Worm (Caenorhabditis elegans): ENCODE measurements around the gene C33G8.2.

The C33G8.2 gene

DNA sequence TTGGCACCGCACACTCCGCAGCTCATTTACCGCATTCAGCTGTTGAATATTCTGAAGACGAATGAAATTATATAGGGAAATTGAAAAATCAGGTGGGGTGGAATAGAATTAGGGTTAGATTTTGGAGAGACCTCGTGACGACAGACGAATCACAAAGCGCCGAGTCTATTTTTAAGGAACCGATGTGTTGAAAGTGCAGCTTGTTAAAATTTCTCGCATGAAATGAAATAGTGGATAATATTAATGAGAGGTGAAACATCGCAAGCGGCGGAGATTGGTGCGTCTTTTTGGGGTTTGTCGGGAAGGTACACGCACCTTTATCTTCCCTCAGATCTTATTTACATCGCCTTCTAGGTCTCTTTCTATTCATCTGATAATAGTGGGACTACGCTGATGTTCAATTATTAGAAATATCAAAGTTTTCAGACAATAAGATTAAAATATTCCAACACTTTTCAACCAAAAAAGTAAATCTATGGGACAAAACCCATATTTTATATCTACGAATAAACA lies 19.9 kb upstream of the C33G8.2 start, which contains the start of gene nhr-140:
Gene nhr-140 (minus strand): TSS at position 51 of the 513 bp plus-strand sequence.
- peak; percentile 60 for TF ChIP-seq nhr-85 (tag)
- no peak for TF ChIP-seq nhr-12 (tag; optimal IDR thresholded peaks at IDR 0.05)
- TF ChIP-seq efl-1 (optimal IDR thresholded peaks at IDR 0.05) = no peak
- peak in 1 of 2 experiments; percentile 1 for TF ChIP-seq efl-1 (GFP tag; optimal IDR thresholded peaks at IDR 0.05 in 1 of 2)
- TF ChIP-seq elt-2 (tag; optimal IDR thresholded peaks at IDR 0.05) = no peak
- peak; percentile 21 for TF ChIP-seq fkh-8 (tag; optimal IDR thresholded peaks at IDR 0.05)
- no peak for TF ChIP-seq dpl-1 (GFP tag; optimal IDR thresholded peaks at IDR 0.05)
- TF ChIP-seq unc-98 (GFP tag; IDR thresholded peaks at IDR 0.05) = no peak

DNA sequence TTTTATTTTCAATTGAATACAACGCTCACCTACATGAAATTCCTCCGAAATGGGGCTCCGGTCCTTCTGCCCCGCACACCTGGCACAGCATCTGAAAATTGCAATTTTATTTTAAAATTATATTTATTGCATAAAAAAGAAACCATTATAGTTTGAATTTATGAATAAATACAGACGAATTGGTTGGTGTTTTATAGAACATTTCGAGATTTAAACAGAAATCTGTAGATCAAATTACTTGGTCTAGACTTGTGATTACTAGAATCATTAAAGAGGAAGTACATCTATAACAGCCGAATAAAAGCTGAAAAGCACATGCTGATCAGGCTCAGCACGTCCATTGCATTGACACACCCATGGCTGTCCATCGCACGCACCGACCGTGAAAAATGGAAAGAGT lies 17.8 kb upstream of the C33G8.2 start, which contains the start of gene nhr-162:
Gene nhr-162 (minus strand): TSS at position 101 of the 400 bp plus-strand sequence.
- no peak for TF ChIP-seq fos-1 (tag; optimal IDR thresholded peaks at IDR 0.05)
- peak; percentile 24 for TF ChIP-seq fkh-8 (tag; optimal IDR thresholded peaks at IDR 0.05)
- TF ChIP-seq nhr-77 (tag; optimal IDR thresholded peaks at IDR 0.05) = no peak
- no peak for TF ChIP-seq sup-37 (GFP tag; optimal IDR thresholded peaks at IDR 0.05)

DNA sequence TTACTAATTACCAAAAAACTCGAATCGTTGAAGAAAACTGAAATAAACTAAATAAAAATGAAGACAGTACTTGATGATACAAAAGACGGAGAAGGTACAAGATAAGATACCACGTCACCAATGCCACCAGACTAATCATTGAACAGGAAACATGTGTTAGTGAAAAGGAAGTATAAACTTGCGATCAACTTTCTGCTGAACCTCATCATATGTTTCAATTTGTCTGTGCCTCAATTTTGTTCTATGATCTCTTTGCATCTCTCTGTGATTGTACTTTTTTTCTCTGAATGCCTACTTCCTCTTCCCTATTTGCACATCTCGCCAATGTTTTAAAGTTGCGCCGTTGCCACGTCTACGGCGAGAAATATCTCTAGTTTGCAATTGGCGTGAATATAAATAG lies 15.6 kb upstream of the C33G8.2 start:
- TF ChIP-seq ets-5 (GFP tag; IDR thresholded peaks at IDR 0.05) = no peak
- TF ChIP-seq pag-3 (tag; optimal IDR thresholded peaks at IDR 0.05; ENCODE audit: borderline replicate concordance, insufficient read depth) = no peak
- no peak for TF ChIP-seq egl-13 (tag; optimal IDR thresholded peaks at IDR 0.05)
- TF ChIP-seq unc-62 (GFP tag; optimal IDR thresholded peaks at IDR 0.05) = no peak
- TF ChIP-seq fos-1 (tag; optimal IDR thresholded peaks at IDR 0.05) = no peak
- no peak for TF ChIP-seq lir-3 (tag; optimal IDR thresholded peaks at IDR 0.05; ENCODE audit: poor library complexity)
- TF ChIP-seq mep-1 (tag; optimal IDR thresholded peaks at IDR 0.05) = no peak
- TF ChIP-seq sptf-1 (tag; optimal IDR thresholded peaks at IDR 0.05) = no peak
- TF ChIP-seq unc-130 (tag; optimal IDR thresholded peaks at IDR 0.05) = peak; percentile 14
- no peak for TF ChIP-seq nhr-84 (tag; optimal IDR thresholded peaks at IDR 0.05)
- TF ChIP-seq rnt-1 (tag; optimal IDR thresholded peaks at IDR 0.05) = no peak
- TF ChIP-seq nhr-28 (tag; optimal IDR thresholded peaks at IDR 0.05) = no peak
- no peak for TF ChIP-seq ama-1 (optimal IDR thresholded peaks at IDR 0.05)
- TF ChIP-seq C04F5.9 (tag; optimal IDR thresholded peaks at IDR 0.05) = no peak
- no peak for TF ChIP-seq unc-86 (tag; optimal IDR thresholded peaks at IDR 0.05)
- peak; percentile 30 for TF ChIP-seq hpl-2 (GFP tag; optimal IDR thresholded peaks at IDR 0.05)
- 0 out of 2 replicates have a peak, but pooled peaks have one; percentile 30 for TF ChIP-seq grh-1 (GFP tag; IDR thresholded peaks at IDR 0.05)
- TF ChIP-seq aly-2 (tag; optimal IDR thresholded peaks at IDR 0.05) = no peak
- no peak for TF ChIP-seq hlh-17 (GFP tag; optimal IDR thresholded peaks at IDR 0.05; ENCODE audit: borderline replicate concordance)
- TF ChIP-seq irx-1 (tag; optimal IDR thresholded peaks at IDR 0.05) = peak; percentile 29
- no peak for TF ChIP-seq isw-1 (GFP tag; IDR thresholded peaks at IDR 0.05)
- peak; percentile 98 for TF ChIP-seq nhr-85 (tag)
- no peak for TF ChIP-seq unc-30 (tag; optimal IDR thresholded peaks at IDR 0.05)
- no peak for TF ChIP-seq C34B4.2 (tag; optimal IDR thresholded peaks at IDR 0.05)
- peak; percentile 23 for TF ChIP-seq elt-2 (tag; optimal IDR thresholded peaks at IDR 0.05)
- TF ChIP-seq aha-1 (tag; optimal IDR thresholded peaks at IDR 0.05) = no peak
- no peak for TF ChIP-seq ceh-82 (tag; optimal IDR thresholded peaks at IDR 0.05)
- TF ChIP-seq ces-1 (GFP tag; optimal IDR thresholded peaks at IDR 0.05) = no peak
- TF ChIP-seq sup-37 (GFP tag; optimal IDR thresholded peaks at IDR 0.05) = no peak
- TF ChIP-seq snpc-4 (tag; optimal IDR thresholded peaks at IDR 0.05) = no peak
- no peak for TF ChIP-seq Y116A8C.19 (tag; optimal IDR thresholded peaks at IDR 0.05; ENCODE audit: borderline replicate concordance)
- peak; percentile 76 for TF ChIP-seq blmp-1 (tag; optimal IDR thresholded peaks at IDR 0.05)
- TF ChIP-seq zag-1 (tag; optimal IDR thresholded peaks at IDR 0.05) = no peak
- TF ChIP-seq vab-15 (tag; optimal IDR thresholded peaks at IDR 0.05) = no peak
- no peak for TF ChIP-seq ztf-11 (tag; optimal IDR thresholded peaks at IDR 0.05)
- TF ChIP-seq mdl-1 (tag; optimal IDR thresholded peaks at IDR 0.05) = peak in 1 of 2 experiments; percentile 33
- TF ChIP-seq fkh-4 (tag; optimal IDR thresholded peaks at IDR 0.05; ENCODE audit: borderline replicate concordance) = no peak
- TF ChIP-seq lin-35 (GFP tag; optimal IDR thresholded peaks at IDR 0.05) = peak in 1 of 2 experiments; percentile 74
- no peak for TF ChIP-seq pax-3 (tag; optimal IDR thresholded peaks at IDR 0.05)
- peak; percentile 71 for TF ChIP-seq snu-23 (GFP tag; optimal IDR thresholded peaks at IDR 0.05)
- peak; percentile 22 to 24 for TF ChIP-seq lsy-2 (tag; optimal IDR thresholded peaks at IDR 0.05)
- TF ChIP-seq ztf-4 (tag; optimal IDR thresholded peaks at IDR 0.05) = no peak

All from whole organism, L1 larva.